Worm (Caenorhabditis elegans): ENCODE measurements around the gene M163.7.

DNA sequence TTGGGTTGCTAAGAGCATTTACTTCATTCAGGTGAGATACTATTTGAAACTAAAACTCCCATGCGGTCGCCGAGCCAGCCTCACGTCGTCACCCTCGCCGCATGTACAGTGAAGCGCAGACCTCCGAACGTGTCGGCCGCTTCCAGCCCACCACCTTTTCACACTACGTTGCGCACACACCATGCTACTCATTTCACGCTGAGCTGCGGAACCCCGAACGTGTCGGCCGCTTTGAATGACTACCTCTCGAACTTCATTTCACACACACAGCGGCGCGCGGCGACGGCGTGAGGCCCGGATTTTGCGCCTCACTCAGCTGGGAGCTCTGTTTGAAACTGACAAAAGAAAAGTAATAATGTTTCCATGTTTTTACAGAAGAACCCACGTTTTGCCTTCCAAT lies 17.0 kb downstream of the M163.7 start:
- no peak for TF ChIP-seq ceh-82 (tag; optimal IDR thresholded peaks at IDR 0.05)
- TF ChIP-seq aly-2 (tag; optimal IDR thresholded peaks at IDR 0.05), result no peak
- no peak for TF ChIP-seq ztf-4 (tag; optimal IDR thresholded peaks at IDR 0.05)
